Worm (Caenorhabditis elegans): ENCODE results near the gene F08F8.6.

Gene F08F8.6

ce11 chrIII:7300169-7300568 lies 43.3 kb upstream of the F08F8.6 start:
- TF ChIP-seq sptf-1 (tag; optimal IDR thresholded peaks at IDR 0.05) (no peak), ces-1 (GFP tag; optimal IDR thresholded peaks at IDR 0.05) (no peak), pha-4 (tag; optimal IDR thresholded peaks at IDR 0.05) (no peak), unc-62 (GFP tag; optimal IDR thresholded peaks at IDR 0.05) (no peak), sem-2 (GFP tag; optimal IDR thresholded peaks at IDR 0.05) (no peak), lin-13 (tag; optimal IDR thresholded peaks at IDR 0.05) (no peak)

- TF ChIP-seq ces-1 (GFP tag; optimal IDR thresholded peaks at IDR 0.05) (no peak), ztf-11 (tag; optimal IDR thresholded peaks at IDR 0.05) (no peak), nhr-2 (tag; optimal IDR thresholded peaks at IDR 0.05) (no peak), elt-1 (tag; optimal IDR thresholded peaks at IDR 0.05; ENCODE audit: borderline replicate concordance, insufficient read depth) (no peak), drap-1 (GFP tag; optimal IDR thresholded peaks at IDR 0.05) (no peak), blmp-1 (tag; optimal IDR thresholded peaks at IDR 0.05) (no peak), lin-13 (tag; optimal IDR thresholded peaks at IDR 0.05) (no peak), elt-3 (tag; optimal IDR thresholded peaks at IDR 0.05) (no peak), bed-3 (GFP tag; optimal IDR thresholded peaks at IDR 0.05) (no peak), sem-2 (GFP tag; optimal IDR thresholded peaks at IDR 0.05) (no peak), snpc-4 (tag; optimal IDR thresholded peaks at IDR 0.05) (no peak), mab-5 (tag; optimal IDR thresholded peaks at IDR 0.05) (no peak), ceh-39 (tag; optimal IDR thresholded peaks at IDR 0.05) (no peak), ham-2 (GFP tag; optimal IDR thresholded peaks at IDR 0.05) (no peak), unc-62 (GFP tag; optimal IDR thresholded peaks at IDR 0.05) (no peak), nhr-76 (tag; optimal IDR thresholded peaks at IDR 0.05) (no peak), sptf-1 (tag; optimal IDR thresholded peaks at IDR 0.05) (no peak)
Observed at ce11 chrIII:7300763-7301162, 42.7 kb upstream of the F08F8.6 start.

ce11 chrIII:7301668-7302067 lies 41.8 kb upstream of the F08F8.6 start:
- TF ChIP-seq zip-8 (tag; optimal IDR thresholded peaks at IDR 0.05) (no peak), elt-3 (tag; optimal IDR thresholded peaks at IDR 0.05) (no peak), lin-13 (tag; optimal IDR thresholded peaks at IDR 0.05) (no peak), nhr-76 (tag; optimal IDR thresholded peaks at IDR 0.05) (no peak), pha-4 (tag; optimal IDR thresholded peaks at IDR 0.05) (no peak), nhr-28 (tag; optimal IDR thresholded peaks at IDR 0.05) (no peak), tbx-8 (GFP tag; optimal IDR thresholded peaks at IDR 0.05) (no peak), lin-32 (GFP tag; optimal IDR thresholded peaks at IDR 0.05) (no peak), cnd-1 (tag; optimal IDR thresholded peaks at IDR 0.05) (no peak), bed-3 (GFP tag; optimal IDR thresholded peaks at IDR 0.05) (no peak), unc-120 (tag; optimal IDR thresholded peaks at IDR 0.05; ENCODE audit: poor library complexity, severe bottlenecking) (no peak), nhr-2 (tag; optimal IDR thresholded peaks at IDR 0.05) (no peak), sem-2 (GFP tag; optimal IDR thresholded peaks at IDR 0.05) (no peak), unc-62 (GFP tag; optimal IDR thresholded peaks at IDR 0.05) (no peak), M03D4.4 (tag; optimal IDR thresholded peaks at IDR 0.05) (no peak), mls-2 (tag; optimal IDR thresholded peaks at IDR 0.05) (no peak)

ce11 chrIII:7304961-7305648 lies 38.4 kb upstream of the F08F8.6 start:
- TF ChIP-seq flh-1 (GFP tag; optimal IDR thresholded peaks at IDR 0.05) (no peak), elt-1 (tag; optimal IDR thresholded peaks at IDR 0.05; ENCODE audit: borderline replicate concordance, insufficient read depth) (peak; percentile 44)

- no peak for TF ChIP-seq blmp-1 (tag; optimal IDR thresholded peaks at IDR 0.05)
- TF ChIP-seq unc-62 (GFP tag; optimal IDR thresholded peaks at IDR 0.05) = no peak
- TF ChIP-seq mep-1 (tag; optimal IDR thresholded peaks at IDR 0.05) = no peak
- TF ChIP-seq mls-2 (tag; optimal IDR thresholded peaks at IDR 0.05) = no peak
- no peak for TF ChIP-seq lin-32 (GFP tag; optimal IDR thresholded peaks at IDR 0.05)
- no peak for TF ChIP-seq ceh-39 (tag; optimal IDR thresholded peaks at IDR 0.05)
- TF ChIP-seq hlh-1 (tag; optimal IDR thresholded peaks at IDR 0.05) = no peak
- TF ChIP-seq zip-8 (tag; optimal IDR thresholded peaks at IDR 0.05) = no peak
- TF ChIP-seq M03D4.4 (tag; optimal IDR thresholded peaks at IDR 0.05) = no peak
- no peak for TF ChIP-seq sptf-1 (tag; optimal IDR thresholded peaks at IDR 0.05)
- no peak for TF ChIP-seq pha-4 (tag; optimal IDR thresholded peaks at IDR 0.05)
- TF ChIP-seq drap-1 (GFP tag; optimal IDR thresholded peaks at IDR 0.05) = no peak
- no peak for TF ChIP-seq elt-3 (tag; optimal IDR thresholded peaks at IDR 0.05)
- no peak for TF ChIP-seq ceh-43 (GFP tag; optimal IDR thresholded peaks at IDR 0.05)
- TF ChIP-seq nhr-28 (tag; optimal IDR thresholded peaks at IDR 0.05) = no peak
- TF ChIP-seq lsy-2 (tag; optimal IDR thresholded peaks at IDR 0.05) = no peak
Observed at ce11 chrIII:7305649-7305977, 37.9 kb upstream of the F08F8.6 start.

Data from whole organism, mixed stage, embryonic.